Fruit fly (Drosophila melanogaster) whole organism, embryonic: Measurements from ENCODE around the gene Srp14.

Experiments
- Blimp-1 ChIP-seq: fragments of 200-800 bp; sonication (Bioruptor generic); optimal IDR thresholded peaks from 3 replicates; lab custom pipeline; 2018; ENCODE audit warnings: missing biosample characterization, missing genetic modification characterization, mild to moderate bottlenecking, moderate library complexity, missing genetic modification reagents
- CG10147 ChIP-seq: fragments of 200-800 bp; sonication (Bioruptor generic); optimal IDR thresholded peaks from 2 replicates; lab custom pipeline; 2019; ENCODE audit warnings: missing biosample characterization, mild to moderate bottlenecking, missing genetic modification characterization, moderate library complexity
- CG10366 ChIP-seq: fragments of 200-800 bp; sonication (Bioruptor generic); IDR thresholded peaks from 2 replicates; pipeline ENCODE4 v1.3.6; 2022; ENCODE audit warnings: missing biosample characterization, missing genetic modification characterization
- CG11085 ChIP-seq: fragments of 200-800 bp; sonication (Bioruptor generic); IDR thresholded peaks from 2 replicates; pipeline ENCODE4 v1.3.6; 2022; ENCODE audit warnings: missing biosample characterization, missing genetic modification characterization
- CG11093 ChIP-seq: fragments of 200-800 bp; sonication (Bioruptor generic); IDR thresholded peaks from 3 replicates; pipeline ENCODE4 v1.3.6; 2022; ENCODE audit warnings: missing biosample characterization, missing genetic modification characterization
- CG11398 ChIP-seq: fragments of 200-800 bp; sonication (Bioruptor generic); optimal IDR thresholded peaks from 2 replicates; lab custom pipeline; 2016; ENCODE audit warnings: missing biosample characterization, missing genetic modification characterization
- CG12769 ChIP-seq: fragments of 200-800 bp; sonication (Bioruptor generic); optimal IDR thresholded peaks from 2 replicates; lab custom pipeline; 2019; ENCODE audit warnings: missing biosample characterization, mild to moderate bottlenecking, missing genetic modification characterization, moderate library complexity
- CG1603 ChIP-seq: fragments of 200-800 bp; sonication (Bioruptor generic); optimal IDR thresholded peaks from 2 replicates; lab custom pipeline; 2019; ENCODE audit warnings: missing biosample characterization, mild to moderate bottlenecking, missing genetic modification characterization, moderate library complexity
- CG1647 ChIP-seq: fragments of 200-800 bp; sonication (Bioruptor generic); optimal IDR thresholded peaks from 3 replicates; lab custom pipeline; 2016; ENCODE audit warnings: missing biosample characterization, missing genetic modification characterization
- CG16813 ChIP-seq: fragments of 200-800 bp; sonication (Bioruptor generic); IDR thresholded peaks from 3 replicates; pipeline ENCODE4 v1.3.6; 2022; ENCODE audit warnings: missing biosample characterization, missing genetic modification characterization; ENCODE audit not compliant: partially characterized antibody
- CG17186 ChIP-seq: fragments of 200-800 bp; sonication (Bioruptor generic); optimal IDR thresholded peaks from 3 replicates; lab custom pipeline; 2017; ENCODE audit warnings: missing biosample characterization, missing genetic modification reagents, missing genetic modification characterization
- CG17359 ChIP-seq: fragments of 200-800 bp; sonication (Bioruptor generic); optimal IDR thresholded peaks from 3 replicates; lab custom pipeline; 2018; ENCODE audit warnings: missing biosample characterization, mild to moderate bottlenecking, missing genetic modification characterization, moderate library complexity
- CG17361 ChIP-seq: fragments of 200-800 bp; sonication (Bioruptor generic); IDR thresholded peaks from 3 replicates; pipeline ENCODE4 v1.3.6; 2022; ENCODE audit warnings: missing biosample characterization, missing genetic modification characterization
- CG17568 ChIP-seq: fragments of 200-800 bp; sonication (Bioruptor generic); optimal IDR thresholded peaks from 2 replicates; lab custom pipeline; 2018; ENCODE audit warnings: missing biosample characterization, mild to moderate bottlenecking, missing genetic modification characterization, moderate library complexity
- CG32532 ChIP-seq: fragments of 200-800 bp; sonication (Bioruptor generic); IDR thresholded peaks from 2 replicates; pipeline ENCODE4 v1.3.6; 2022; ENCODE audit warnings: missing biosample characterization, missing genetic modification characterization
- CG3281 ChIP-seq: fragments of 200-800 bp; sonication (Bioruptor generic); optimal IDR thresholded peaks from 3 replicates; lab custom pipeline; 2017; ENCODE audit warnings: missing biosample characterization, mild to moderate bottlenecking, missing genetic modification characterization
- CG4328 ChIP-seq: fragments of 200-800 bp; sonication (Bioruptor generic); optimal IDR thresholded peaks from 3 replicates; lab custom pipeline; 2017; ENCODE audit warnings: missing biosample characterization, missing genetic modification reagents, missing genetic modification characterization
- CG43689 ChIP-seq: fragments of 200-800 bp; sonication (Bioruptor generic); IDR thresholded peaks from 2 replicates; pipeline ENCODE4 v1.3.6; 2022; ENCODE audit warnings: missing biosample characterization, missing genetic modification characterization
- CG4707 ChIP-seq: fragments of 200-800 bp; sonication (Bioruptor generic); optimal IDR thresholded peaks from 2 replicates; lab custom pipeline; 2018; ENCODE audit warnings: missing biosample characterization, mild to moderate bottlenecking, missing genetic modification characterization, moderate library complexity
- CG4730 ChIP-seq: fragments of 200-800 bp; sonication (Bioruptor generic); IDR thresholded peaks from 2 replicates; pipeline ENCODE4 v1.3.6; 2022; ENCODE audit warnings: missing biosample characterization, missing genetic modification characterization
- CG5180 ChIP-seq: fragments of 200-800 bp; sonication (Bioruptor generic); optimal IDR thresholded peaks from 3 replicates; lab custom pipeline; 2017; ENCODE audit warnings: missing biosample characterization, missing genetic modification characterization, mild to moderate bottlenecking, moderate library complexity, missing genetic modification reagents
- CG5245 ChIP-seq: fragments of 200-800 bp; sonication (Bioruptor generic); optimal IDR thresholded peaks from 3 replicates; lab custom pipeline; 2016; ENCODE audit warnings: missing biosample characterization, missing genetic modification characterization
- CG6272 ChIP-seq: fragments of 200-800 bp; sonication (Bioruptor generic); IDR thresholded peaks from 2 replicates; pipeline ENCODE4 v1.3.6; 2022; ENCODE audit warnings: missing biosample characterization, missing genetic modification characterization
- CG7357 ChIP-seq: fragments of 200-800 bp; sonication (Bioruptor generic); IDR thresholded peaks from 3 replicates; pipeline ENCODE4 v1.3.6; 2022; ENCODE audit warnings: missing biosample characterization, missing genetic modification characterization
- CG9727 ChIP-seq: fragments of 200-800 bp; sonication (Bioruptor generic); optimal IDR thresholded peaks from 3 replicates; lab custom pipeline; 2017; ENCODE audit warnings: missing biosample characterization, mild to moderate bottlenecking, missing genetic modification characterization
- CG9876 ChIP-seq: fragments of 200-800 bp; sonication (Bioruptor generic); optimal IDR thresholded peaks from 2 replicates; lab custom pipeline; 2016; ENCODE audit warnings: missing biosample characterization, missing genetic modification characterization
- CTCF ChIP-seq: fragments of 200-800 bp; sonication (Bioruptor generic); optimal IDR thresholded peaks from 2 replicates; lab custom pipeline; 2017; ENCODE audit warnings: missing biosample characterization, mild to moderate bottlenecking, missing genetic modification characterization, moderate library complexity
- Dek ChIP-seq: fragments of 200-800 bp; sonication (Bioruptor generic); optimal IDR thresholded peaks from 3 replicates; lab custom pipeline; 2019; ENCODE audit warnings: missing biosample characterization, mild to moderate bottlenecking, missing genetic modification characterization, moderate library complexity
- Dll ChIP-seq: fragments of 200-800 bp; sonication (Bioruptor generic); IDR thresholded peaks from 4 replicates; pipeline ENCODE4 v1.3.6; 2022; ENCODE audit warnings: missing biosample characterization, missing genetic modification characterization; ENCODE audit not compliant: partially characterized antibody
- Doc2 ChIP-seq: fragments of 200-800 bp; sonication (Bioruptor generic); IDR thresholded peaks from 2 replicates; pipeline ENCODE4 v1.3.6; 2022; ENCODE audit warnings: missing biosample characterization, missing genetic modification characterization
- Eip74EF ChIP-seq, 2 experiments: fragments of 200-800 bp in 1 of 2; fragments of >200 bp in 1 of 2; sonication (Bioruptor generic) in 1 of 2; optimal IDR thresholded peaks; 2 replicates each; lab custom pipeline; 2017 to 2019; ENCODE audit warnings: missing biosample characterization in 2 of 2, missing genetic modification characterization in 2 of 2, mild to moderate bottlenecking in 1 of 2, moderate library complexity in 1 of 2
- H15 ChIP-seq: fragments of 200-800 bp; sonication (Bioruptor generic); IDR thresholded peaks from 3 replicates; pipeline ENCODE4 v1.3.6; 2022; ENCODE audit warnings: missing biosample characterization, missing genetic modification characterization
- HLH54F ChIP-seq: fragments of 200-800 bp; sonication (Bioruptor generic); optimal IDR thresholded peaks from 3 replicates; lab custom pipeline; 2016; ENCODE audit warnings: missing biosample characterization, missing genetic modification characterization
- Hsf ChIP-seq: fragments of 200-800 bp; sonication (Bioruptor generic); optimal IDR thresholded peaks from 3 replicates; lab custom pipeline; 2016; ENCODE audit warnings: missing biosample characterization, missing genetic modification characterization
- Kr ChIP-seq: fragments of 200-800 bp; sonication (Bioruptor generic); optimal IDR thresholded peaks from 2 replicates; lab custom pipeline; 2017; ENCODE audit warnings: missing biosample characterization, mild to moderate bottlenecking, missing genetic modification characterization
- PHDP ChIP-seq: fragments of 200-800 bp; sonication (Bioruptor generic); optimal IDR thresholded peaks from 3 replicates; lab custom pipeline; 2018; ENCODE audit warnings: missing biosample characterization, mild to moderate bottlenecking, missing genetic modification characterization, moderate library complexity
- Sry-δ ChIP-seq: fragments of 200-800 bp; sonication (Bioruptor generic); optimal IDR thresholded peaks from 2 replicates; lab custom pipeline; 2016; ENCODE audit warnings: missing biosample characterization, missing genetic modification characterization
- Ssrp ChIP-seq: fragments of 200-800 bp; sonication (Bioruptor generic); optimal IDR thresholded peaks from 2 replicates; lab custom pipeline; 2018; ENCODE audit warnings: missing biosample characterization, mild to moderate bottlenecking, missing genetic modification characterization, moderate library complexity
- caup ChIP-seq: fragments of 200-800 bp; sonication (Bioruptor generic); optimal IDR thresholded peaks from 3 replicates; lab custom pipeline; 2017; ENCODE audit warnings: missing biosample characterization, mild to moderate bottlenecking, missing genetic modification characterization, moderate library complexity; ENCODE audit not compliant: severe bottlenecking
- cg ChIP-seq: fragments of 200-800 bp; sonication (Bioruptor generic); optimal IDR thresholded peaks from 3 replicates; lab custom pipeline; 2019; ENCODE audit warnings: missing biosample characterization, mild to moderate bottlenecking, missing genetic modification characterization, moderate library complexity
- chn ChIP-seq: fragments of 200-800 bp; sonication (Bioruptor generic); optimal IDR thresholded peaks from 2 replicates; lab custom pipeline; 2016; ENCODE audit warnings: missing biosample characterization, missing genetic modification characterization
- dm ChIP-seq: fragments of 200-800 bp; sonication (Bioruptor generic); optimal IDR thresholded peaks from 3 replicates; lab custom pipeline; 2016; ENCODE audit warnings: missing biosample characterization, missing genetic modification characterization
- eve ChIP-seq, 2 experiments: fragments of >200 bp; optimal IDR thresholded peaks; 2 replicates each; lab custom pipeline; 2017; ENCODE audit warnings: missing biosample characterization in 2 of 2, missing genetic modification characterization in 2 of 2
- lilli ChIP-seq: fragments of 200-800 bp; sonication (Bioruptor generic); optimal IDR thresholded peaks from 3 replicates; lab custom pipeline; 2016; ENCODE audit warnings: missing biosample characterization, missing genetic modification characterization
- lmd ChIP-seq: fragments of 200-800 bp; sonication (Bioruptor generic); IDR thresholded peaks from 2 replicates; pipeline ENCODE4 v1.3.6; 2022; ENCODE audit warnings: missing biosample characterization, missing genetic modification characterization
- tin ChIP-seq: fragments of 200-800 bp; sonication (Bioruptor generic); optimal IDR thresholded peaks from 3 replicates; lab custom pipeline; 2016; ENCODE audit warnings: missing biosample characterization, missing genetic modification characterization
- vvl ChIP-seq: fragments of 200-800 bp; sonication (Bioruptor generic); IDR thresholded peaks from 2 replicates; pipeline ENCODE4 v1.3.6; 2022; ENCODE audit warnings: missing biosample characterization, missing genetic modification characterization
- zen2 ChIP-seq: fragments of 200-800 bp; sonication (Bioruptor generic); IDR thresholded peaks from 3 replicates; pipeline ENCODE4 v1.3.6; 2022; ENCODE audit warnings: missing biosample characterization, missing genetic modification characterization; ENCODE audit not compliant: partially characterized antibody
- zfh1 ChIP-seq: fragments of 200-800 bp; sonication (Bioruptor generic); IDR thresholded peaks from 3 replicates; pipeline ENCODE4 v1.3.6; 2022; ENCODE audit warnings: missing biosample characterization, missing genetic modification characterization

Gene Srp14

dm6 chr3R:20556281-20557113 is 23.4 kb upstream of the Srp14 start (continued):
- TF ChIP-seq CG5180, result no peak
- TF ChIP-seq CG17359 (tag; lab: Kevin White, UChicago), result peak; percentile 64
- no peak for TF ChIP-seq CG16813 (GFP tag; lab: Robert Waterston, UW)
- peak; percentile 40 for TF ChIP-seq PHDP (tag; lab: Kevin White, UChicago)
- TF ChIP-seq tin, result peak; percentile 52
- peak; percentile 52; the same call in 1 of the 2 replicates for TF ChIP-seq vvl
- no peak for TF ChIP-seq caup (GFP tag; lab: Kevin White, UChicago)
- TF ChIP-seq CG3281 (GFP tag; lab: Kevin White, UChicago), result peak; percentile 81
- TF ChIP-seq CG11093 (GFP tag; lab: Robert Waterston, UW), result no peak; the same call in 1 of the 3 replicates
- TF ChIP-seq CG10147, result no peak
- TF ChIP-seq CG17568, result no peak
- TF ChIP-seq zen2 (GFP tag; lab: Robert Waterston, UW), result no peak
- peak; percentile 53 for TF ChIP-seq Dek (tag; lab: Kevin White, UChicago)
- TF ChIP-seq CG10366 (GFP tag; lab: Robert Waterston, UW), result peak; percentile 69
- peak; percentile 76 for TF ChIP-seq CG7357 (GFP tag; lab: Robert Waterston, UW)
- no peak for TF ChIP-seq CG1647 (GFP tag; lab: Kevin White, UChicago)
- no peak for TF ChIP-seq CG4707 (GFP tag; lab: Kevin White, UChicago)
- no peak for TF ChIP-seq Doc2 (GFP tag; lab: Robert Waterston, UW)
- no peak for TF ChIP-seq CG1603
- no peak for TF ChIP-seq cg (GFP tag; lab: Kevin White, UChicago)
- peak; percentile 83 for TF ChIP-seq H15 (GFP tag; lab: Robert Waterston, UW)
- no peak for TF ChIP-seq CG11398 (GFP tag; lab: Kevin White, UChicago)
- TF ChIP-seq CG9727 (GFP tag; lab: Kevin White, UChicago), result peak; percentile 67
- TF ChIP-seq CG5245 (GFP tag; lab: Kevin White, UChicago), result peak; percentile 34
- TF ChIP-seq CG12769, result no peak
- peak; percentile 68 for TF ChIP-seq zfh1 (GFP tag; lab: Robert Waterston, UW)
- TF ChIP-seq dm, result no peak
- no peak for TF ChIP-seq CTCF (GFP tag; lab: Kevin White, UChicago)
- TF ChIP-seq Dll (GFP tag; lab: Robert Waterston, UW), result no peak
- no peak for TF ChIP-seq Eip74EF (GFP tag; optimal IDR thresholded peaks at IDR 0.05; lab: Kevin White, UChicago)
- peak; percentile 80 for TF ChIP-seq CG6272 (GFP tag; lab: Robert Waterston, UW)
- no peak for TF ChIP-seq CG4328 (GFP tag; lab: Kevin White, UChicago)
- peak; percentile 30; the same call in 1 of the 2 replicates for TF ChIP-seq CG11085 (GFP tag; lab: Robert Waterston, UW)
- peak; percentile 68 for TF ChIP-seq lilli
- TF ChIP-seq Kr (GFP tag; lab: Kevin White, UChicago), result no peak
- TF ChIP-seq chn, result no peak
- peak; percentile 39; the same call in 1 of the 2 replicates for TF ChIP-seq CG43689 (GFP tag; lab: Robert Waterston, UW)
- peak; percentile 55 for TF ChIP-seq Ssrp
- TF ChIP-seq Hsf, result peak; percentile 54
- peak; percentile 79 for TF ChIP-seq CG4730 (GFP tag; lab: Robert Waterston, UW)
- peak; percentile 92 for TF ChIP-seq CG32532 (GFP tag; lab: Robert Waterston, UW)
- TF ChIP-seq Blimp-1 (GFP tag; lab: Kevin White, UChicago), result peak; percentile 38
- no peak for TF ChIP-seq eve (GFP tag; optimal IDR thresholded peaks at IDR 0.05; lab: Kevin White, UChicago)
- TF ChIP-seq HLH54F, result peak; percentile 36
- no peak for TF ChIP-seq CG9876 (GFP tag; lab: Kevin White, UChicago)
- no peak for TF ChIP-seq CG17186 (GFP tag; lab: Kevin White, UChicago)
- TF ChIP-seq lmd (GFP tag; lab: Robert Waterston, UW), result peak; percentile 84
- TF ChIP-seq CG17361, result peak; percentile 73
- no peak for TF ChIP-seq Sry-δ (GFP tag; lab: Kevin White, UChicago)
